Worm (Caenorhabditis elegans): ENCODE results near the gene C06B3.7.

DNA sequence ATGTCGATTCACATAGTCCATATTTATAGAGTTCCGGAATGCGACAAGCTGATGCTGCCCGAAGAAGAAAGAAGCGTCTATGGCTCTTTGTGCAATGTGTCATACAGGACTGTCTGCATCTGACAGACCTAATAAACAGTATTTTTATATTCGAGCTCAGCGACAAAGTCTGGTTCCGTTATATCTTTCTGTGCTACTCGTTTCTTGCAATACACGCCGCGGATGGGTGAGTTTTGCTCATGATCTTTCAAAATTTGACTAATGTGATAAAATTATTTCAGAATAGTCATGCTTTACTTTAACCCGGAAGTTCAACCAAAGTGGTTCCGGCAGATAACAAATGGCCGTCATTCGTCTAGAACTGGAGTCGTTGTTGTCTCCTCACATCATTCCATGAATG is 45.8 kb upstream of the C06B3.7 start:
- no peak for TF ChIP-seq ama-1 (optimal IDR thresholded peaks at IDR 0.05)
- no peak for TF ChIP-seq pes-1 (GFP tag; IDR thresholded peaks at IDR 0.05)
- no peak for TF ChIP-seq tra-4 (tag; optimal IDR thresholded peaks at IDR 0.05)
- no peak for TF ChIP-seq B0310.2 (tag; optimal IDR thresholded peaks at IDR 0.05)

All from whole organism, early embryonic.